Worm (Caenorhabditis elegans): Measurements from ENCODE around the gene sro-1.
A peak's percentile ranks its signal among the peaks of the same experiment; 100 is the strongest.
"Not testable (repeated sequence)": the region's sequence is repeated elsewhere in the genome, so short reads cannot be mapped to it uniquely, and the experiment has no call there.

sro-1 gene

DNA sequence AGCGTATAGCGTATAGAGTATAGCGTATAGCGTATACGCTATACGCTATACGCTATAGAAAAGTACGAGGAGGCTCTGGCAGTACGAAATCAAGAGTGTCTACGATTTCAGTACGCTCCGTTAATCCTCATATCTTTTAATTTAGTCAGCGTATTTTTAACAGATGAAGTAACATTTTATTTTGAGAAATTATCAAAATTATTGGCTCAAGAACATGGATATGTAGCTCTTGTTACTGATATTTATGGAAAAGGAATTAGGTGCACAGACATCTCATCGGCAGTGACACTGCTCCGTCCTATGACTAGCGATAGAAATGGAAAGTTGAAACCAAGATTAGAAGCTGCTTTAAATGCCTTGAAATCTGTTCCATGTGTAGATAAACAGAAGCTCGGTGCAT lies 30.5 kb downstream of the sro-1 start, which contains the start of gene K02A2.1:
K02A2.1 (plus strand) TSS at position 301 of the 400 bp plus-strand sequence.
- TF ChIP-seq nhr-237 (tag; optimal IDR thresholded peaks at IDR 0.05); unc-62 (GFP tag; optimal IDR thresholded peaks at IDR 0.05); aly-2 (tag; optimal IDR thresholded peaks at IDR 0.05): not testable (repeated sequence)

DNA sequence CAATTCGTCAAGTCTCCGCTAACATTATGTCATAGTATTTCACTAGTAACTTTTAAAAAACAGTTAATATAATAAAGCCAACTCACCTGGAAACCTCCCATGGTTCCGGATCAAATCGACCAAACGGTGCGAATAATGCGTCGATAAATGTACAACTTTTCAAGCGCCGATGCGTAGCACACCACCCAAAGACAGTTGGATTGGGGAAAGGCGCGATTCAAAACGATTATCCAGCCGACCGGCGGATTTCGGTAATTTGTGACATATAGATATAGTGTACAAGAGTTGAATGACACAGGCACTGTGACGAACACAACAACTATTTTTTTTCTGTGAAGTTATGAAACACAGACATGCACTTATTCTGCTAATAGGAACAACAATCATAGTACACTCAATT lies 31.2 kb downstream of the sro-1 start, which contains the start of gene kcc-3:
kcc-3 (minus strand) TSS at position 101 of the 400 bp plus-strand sequence.
- TF ChIP-seq lin-15B (tag; optimal IDR thresholded peaks at IDR 0.05) = no peak
- TF ChIP-seq lsy-12 (tag; optimal IDR thresholded peaks at IDR 0.05) = no peak
- TF ChIP-seq nfya-1 (tag; optimal IDR thresholded peaks at IDR 0.05; ENCODE audit: insufficient read depth) = no peak
- no peak for TF ChIP-seq nhr-77 (tag; optimal IDR thresholded peaks at IDR 0.05)
- TF ChIP-seq ceh-82 (tag; optimal IDR thresholded peaks at IDR 0.05) = no peak
- no peak for TF ChIP-seq nhr-43 (tag; optimal IDR thresholded peaks at IDR 0.05; ENCODE audit: poor library complexity, severe bottlenecking)
- TF ChIP-seq tbx-2 (tag; optimal IDR thresholded peaks at IDR 0.05) = no peak
- TF ChIP-seq aly-2 (tag; optimal IDR thresholded peaks at IDR 0.05) = no peak
- TF ChIP-seq ama-1 (optimal IDR thresholded peaks at IDR 0.05) = no peak
- no peak for TF ChIP-seq fkh-2 (tag; optimal IDR thresholded peaks at IDR 0.05)
- TF ChIP-seq jun-1 (tag; optimal IDR thresholded peaks at IDR 0.05) = no peak
- TF ChIP-seq fos-1 (tag; optimal IDR thresholded peaks at IDR 0.05) = no peak
- TF ChIP-seq mdl-1 (tag; optimal IDR thresholded peaks at IDR 0.05) = no peak
- no peak for TF ChIP-seq nhr-67 (tag; optimal IDR thresholded peaks at IDR 0.05)
- TF ChIP-seq fkh-10 (GFP tag; optimal IDR thresholded peaks at IDR 0.05) = no peak
- no peak for TF ChIP-seq nhr-237 (tag; optimal IDR thresholded peaks at IDR 0.05)
- TF ChIP-seq elt-2 (tag; optimal IDR thresholded peaks at IDR 0.05) = no peak
- TF ChIP-seq hmg-11 (tag; optimal IDR thresholded peaks at IDR 0.05) = no peak
- no peak for TF ChIP-seq elt-3 (tag; optimal IDR thresholded peaks at IDR 0.05)

DNA sequence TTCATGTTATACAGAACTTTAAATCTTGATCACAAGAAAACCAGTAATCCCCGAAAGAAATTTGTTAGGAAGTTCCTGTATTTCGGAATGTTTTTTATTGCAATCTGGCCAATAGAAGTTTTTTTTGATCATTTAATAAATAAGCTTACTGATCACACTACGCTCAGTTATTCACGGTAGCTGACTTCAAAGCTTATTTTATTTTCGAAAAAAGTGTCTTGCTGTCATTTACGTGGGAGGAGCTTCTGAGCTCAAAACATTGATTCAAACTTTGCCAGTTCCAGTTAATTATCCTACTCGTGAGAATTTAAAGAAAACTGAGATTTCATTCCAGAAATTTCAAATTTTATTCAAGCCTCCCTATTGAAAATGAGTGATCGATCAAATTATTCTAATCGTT lies 33.1 kb downstream of the sro-1 start, which contains the start of gene srd-54:
srd-54 (plus strand) TSS at position 301 of the 400 bp plus-strand sequence.
- no peak for TF ChIP-seq fkh-10 (GFP tag; optimal IDR thresholded peaks at IDR 0.05)
- TF ChIP-seq skn-1 (tag; optimal IDR thresholded peaks at IDR 0.05) = no peak
- TF ChIP-seq mml-1 (tag; optimal IDR thresholded peaks at IDR 0.05) = no peak
- no peak for TF ChIP-seq pqm-1 (tag; optimal IDR thresholded peaks at IDR 0.05)
- TF ChIP-seq tbx-2 (tag; optimal IDR thresholded peaks at IDR 0.05) = no peak
- TF ChIP-seq nhr-76 (tag; optimal IDR thresholded peaks at IDR 0.05) = no peak
- TF ChIP-seq fkh-2 (tag; optimal IDR thresholded peaks at IDR 0.05) = no peak
- no peak for TF ChIP-seq nhr-67 (tag; optimal IDR thresholded peaks at IDR 0.05)
- no peak for TF ChIP-seq unc-39 (tag; optimal IDR thresholded peaks at IDR 0.05)

DNA sequence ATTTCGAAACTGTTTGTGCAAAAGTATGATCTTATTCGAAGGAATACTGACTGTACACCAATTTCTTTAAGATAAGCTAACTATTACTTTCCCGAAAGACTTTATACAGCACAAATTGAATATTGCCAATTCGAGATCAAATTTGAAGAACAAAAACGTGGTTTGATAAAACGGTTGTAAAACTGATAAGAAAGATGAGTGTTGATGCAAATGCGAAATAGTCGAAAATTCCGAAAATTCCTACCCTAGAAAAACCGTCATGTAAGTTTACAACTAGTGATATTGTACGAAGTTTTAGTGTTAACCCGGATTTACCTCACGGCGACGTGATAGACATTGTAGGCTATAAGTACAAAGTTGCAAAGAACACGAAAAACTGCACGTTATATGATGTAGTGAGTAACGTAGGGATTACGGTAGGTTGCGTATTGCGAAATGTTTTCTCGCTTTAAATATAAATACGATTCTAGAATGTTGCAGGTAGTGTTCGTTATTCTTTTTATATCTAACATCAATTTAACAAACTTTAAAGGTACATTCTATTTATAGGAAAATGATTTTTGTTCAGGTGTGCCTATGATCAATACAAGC lies 44.5 kb downstream of the sro-1 start:
- TF ChIP-seq pqm-1 (tag; optimal IDR thresholded peaks at IDR 0.05) (peak; percentile 16), nhr-77 (tag; optimal IDR thresholded peaks at IDR 0.05) (no peak), mml-1 (tag; optimal IDR thresholded peaks at IDR 0.05) (no peak), nhr-23 (tag; optimal IDR thresholded peaks at IDR 0.05) (no peak), elt-2 (tag; optimal IDR thresholded peaks at IDR 0.05) (peak; percentile 81), egl-27 (tag; optimal IDR thresholded peaks at IDR 0.05) (no peak), fos-1 (tag; optimal IDR thresholded peaks at IDR 0.05) (no peak), elt-1 (tag; optimal IDR thresholded peaks at IDR 0.05) (no peak), ceh-16 (tag; optimal IDR thresholded peaks at IDR 0.05) (no peak), jun-1 (tag; optimal IDR thresholded peaks at IDR 0.05) (peak; percentile 31), tbx-2 (tag; optimal IDR thresholded peaks at IDR 0.05) (no peak), ztf-11 (tag; optimal IDR thresholded peaks at IDR 0.05) (no peak), fkh-2 (tag; optimal IDR thresholded peaks at IDR 0.05) (no peak), pha-4 (tag; optimal IDR thresholded peaks at IDR 0.05) (no peak), ceh-82 (tag; optimal IDR thresholded peaks at IDR 0.05) (no peak), daf-12 (tag; optimal IDR thresholded peaks at IDR 0.05) (no peak), ama-1 (optimal IDR thresholded peaks at IDR 0.05) (no peak), lin-15B (tag; optimal IDR thresholded peaks at IDR 0.05) (no peak), nhr-43 (tag; optimal IDR thresholded peaks at IDR 0.05; ENCODE audit: poor library complexity, severe bottlenecking) (no peak), ceh-28 (tag; optimal IDR thresholded peaks at IDR 0.05) (no peak), nhr-67 (tag; optimal IDR thresholded peaks at IDR 0.05) (no peak), nfya-1 (tag; optimal IDR thresholded peaks at IDR 0.05; ENCODE audit: insufficient read depth) (no peak), nhr-11 (tag; optimal IDR thresholded peaks at IDR 0.05) (peak; percentile 18), eor-1 (tag; optimal IDR thresholded peaks at IDR 0.05) (no peak), zag-1 (tag; optimal IDR thresholded peaks at IDR 0.05) (no peak), skn-1 (tag; optimal IDR thresholded peaks at IDR 0.05) (no peak), unc-39 (tag; optimal IDR thresholded peaks at IDR 0.05) (no peak), sea-2 (GFP tag; optimal IDR thresholded peaks at IDR 0.05) (no peak), ZK546.5 (tag; optimal IDR thresholded peaks at IDR 0.05) (no peak), lsy-12 (tag; optimal IDR thresholded peaks at IDR 0.05) (no peak)
